Worm (Caenorhabditis elegans): ENCODE measurements around the gene clec-47.

Gene clec-47

DNA sequence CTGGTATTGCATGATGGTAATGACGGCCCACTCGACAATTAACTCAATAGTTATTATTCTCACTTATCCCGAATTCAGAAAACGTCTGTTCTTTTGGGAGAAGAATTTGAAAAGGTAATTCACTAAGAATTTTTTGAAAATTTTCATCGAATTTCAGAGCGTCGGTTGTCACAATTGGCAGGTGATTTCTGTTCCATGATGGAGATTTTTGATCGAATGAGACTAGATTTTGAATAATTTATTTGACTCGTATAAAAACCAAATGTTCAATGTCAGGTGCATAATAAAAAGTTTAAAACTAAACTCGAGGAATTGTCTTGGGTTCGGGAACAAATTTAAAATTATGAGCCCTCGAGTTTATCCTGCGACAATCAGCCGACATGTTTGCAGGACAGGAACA lies 41.1 kb downstream of the clec-47 start, which contains the start of gene sri-25:
Gene sri-25 (plus strand): TSS at position 301 of the 400 bp plus-strand sequence.
- TF ChIP-seq egl-43 (GFP tag; IDR thresholded peaks at IDR 0.05) (no peak), daf-12 (tag; optimal IDR thresholded peaks at IDR 0.05) (no peak), duxl-1 (tag; optimal IDR thresholded peaks at IDR 0.05; ENCODE audit: poor library complexity) (no peak), saeg-2 (GFP tag; IDR thresholded peaks at IDR 0.05) (no peak), lin-39 (tag; optimal IDR thresholded peaks at IDR 0.05) (no peak), Y5F2A.4 (GFP tag; optimal IDR thresholded peaks at IDR 0.05) (no peak)

DNA sequence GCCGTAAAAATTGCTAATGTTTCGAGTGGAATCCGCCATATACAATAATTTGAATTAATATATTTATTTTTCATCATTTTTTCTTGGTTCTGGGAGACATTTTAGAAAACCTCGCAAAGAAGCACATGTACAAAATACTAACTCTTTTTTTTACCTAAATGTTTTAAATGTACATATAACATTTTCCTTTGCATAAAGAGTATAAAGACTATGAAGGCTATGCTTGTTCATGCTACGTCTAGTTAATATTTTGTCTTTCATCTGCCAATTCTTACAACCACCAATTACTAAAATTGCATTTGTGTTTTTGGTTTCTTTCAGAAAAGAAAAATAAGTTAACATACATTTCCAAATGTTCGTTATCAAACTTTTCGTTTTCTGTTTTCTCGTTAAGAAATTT lies 45.8 kb downstream of the clec-47 start, which contains the start of gene irld-25:
Gene irld-25 (plus strand): TSS at position 301 of the 400 bp plus-strand sequence.
- TF ChIP-seq nhr-48 (tag; optimal IDR thresholded peaks at IDR 0.05) (no peak), ctbp-1 (GFP tag; IDR thresholded peaks at IDR 0.05) (no peak), ces-1 (GFP tag; optimal IDR thresholded peaks at IDR 0.05) (no peak), unc-130 (GFP tag; optimal IDR thresholded peaks at IDR 0.05) (no peak), mdt-29 (GFP tag; IDR thresholded peaks at IDR 0.05) (no peak), D1046.2 (GFP tag; IDR thresholded peaks at IDR 0.05) (no peak)

DNA sequence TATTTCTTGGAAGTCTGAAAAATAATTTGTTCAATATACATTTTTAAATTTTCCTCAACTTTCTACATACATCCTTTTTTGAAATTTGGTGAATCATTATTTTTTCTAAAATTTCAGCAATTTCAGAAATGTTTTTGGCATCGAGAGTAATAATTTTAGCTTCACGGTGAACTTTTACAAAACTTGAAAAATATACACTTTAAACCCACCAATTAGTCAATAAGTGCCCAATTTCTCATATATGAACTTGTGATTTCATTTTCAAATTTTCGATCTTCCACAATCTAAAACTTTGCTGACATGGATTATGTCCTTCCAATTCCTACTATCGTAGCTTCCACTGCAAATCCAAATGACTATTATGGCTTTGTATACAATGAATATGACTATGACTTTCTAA lies 48.1 kb downstream of the clec-47 start, which contains the start of gene srw-24:
Gene srw-24 (plus strand): TSS at position 301 of the 400 bp plus-strand sequence.
- TF ChIP-seq cey-2 (tag; optimal IDR thresholded peaks at IDR 0.05; ENCODE audit: borderline replicate concordance, insufficient read depth) (no peak), mxl-2 (GFP tag; conservative IDR thresholded peaks at IDR 0.05) (no peak), dve-1 (tag; optimal IDR thresholded peaks at IDR 0.05; ENCODE audit: insufficient read depth) (no peak), unc-130 (GFP tag; optimal IDR thresholded peaks at IDR 0.05) (no peak), nhr-77 (tag; optimal IDR thresholded peaks at IDR 0.05) (no peak), ceh-62 (tag; optimal IDR thresholded peaks at IDR 0.05) (no peak), lin-1 (GFP tag; IDR thresholded peaks at IDR 0.05) (no peak), daf-12 (tag; optimal IDR thresholded peaks at IDR 0.05) (no peak)

DNA sequence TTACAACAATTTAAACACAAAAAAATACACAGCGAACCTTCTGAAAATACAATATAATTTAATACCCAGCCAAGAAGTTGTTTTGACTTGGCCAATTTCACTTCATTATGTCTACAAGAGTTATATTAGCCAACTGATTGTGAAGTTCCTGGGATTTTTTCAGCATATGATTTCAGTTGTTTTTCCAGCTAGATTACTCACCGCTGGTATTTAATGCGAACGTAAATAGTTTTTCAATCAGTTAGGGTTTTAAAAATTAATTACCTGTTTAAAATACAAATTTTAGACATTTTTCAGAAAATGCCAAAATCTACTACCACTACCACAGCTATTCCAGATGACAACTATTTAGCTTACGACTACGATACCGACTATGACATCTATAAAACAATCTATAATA lies 50.1 kb downstream of the clec-47 start, which contains the start of gene srw-14:
Gene srw-14 (plus strand): TSS at position 301 of the 400 bp plus-strand sequence.
- TF ChIP-seq dmd-6 (GFP tag; IDR thresholded peaks at IDR 0.05) (no peak), mxl-3 (GFP tag; optimal IDR thresholded peaks at IDR 0.05) (no peak), attf-4 (tag; optimal IDR thresholded peaks at IDR 0.05) (no peak), ZK546.5 (tag; optimal IDR thresholded peaks at IDR 0.05) (no peak), unc-130 (GFP tag; optimal IDR thresholded peaks at IDR 0.05) (no peak), ama-1 (optimal IDR thresholded peaks at IDR 0.05) (no peak), ces-1 (GFP tag; optimal IDR thresholded peaks at IDR 0.05) (no peak), daf-12 (tag; optimal IDR thresholded peaks at IDR 0.05) (no peak), F49E8.2 (tag; optimal IDR thresholded peaks at IDR 0.05; ENCODE audit: borderline replicate concordance) (no peak), mdt-29 (GFP tag; IDR thresholded peaks at IDR 0.05) (no peak), fos-1 (tag; optimal IDR thresholded peaks at IDR 0.05) (no peak), lin-39 (tag; optimal IDR thresholded peaks at IDR 0.05) (no peak), saeg-2 (GFP tag; IDR thresholded peaks at IDR 0.05) (no peak), lin-1 (GFP tag; IDR thresholded peaks at IDR 0.05) (no peak), vab-7 (GFP tag; IDR thresholded peaks at IDR 0.05) (no peak), pqm-1 (tag; optimal IDR thresholded peaks at IDR 0.05) (no peak)

All from whole organism, L4 larva.